Fruit fly (Drosophila melanogaster) whole organism, prepupa: ENCODE results near the gene Cpr72Ea.

Experiments
- Blimp-1 ChIP-seq: fragments of 200-800 bp; sonication (Bioruptor generic); optimal IDR thresholded peaks from 3 replicates; lab custom pipeline; 2017; ENCODE audit warnings: missing biosample characterization, missing genetic modification characterization, mild to moderate bottlenecking, moderate library complexity, missing genetic modification reagents
- CG10631 ChIP-seq: fragments of 200-800 bp; sonication (Bioruptor generic); optimal IDR thresholded peaks from 2 replicates; lab custom pipeline; 2016; ENCODE audit warnings: missing biosample characterization, missing genetic modification characterization
- CG10669 ChIP-seq: fragments of 200-800 bp; sonication (Bioruptor generic); optimal IDR thresholded peaks from 3 replicates; lab custom pipeline; 2018; ENCODE audit warnings: missing biosample characterization, mild to moderate bottlenecking, missing genetic modification characterization, moderate library complexity
- CG11294 ChIP-seq: fragments of 200-800 bp; sonication (Bioruptor generic); IDR thresholded peaks from 2 replicates; pipeline ENCODE4 v1.3.6; 2022; ENCODE audit warnings: missing biosample characterization, missing genetic modification characterization
- CG11902 ChIP-seq: fragments of 200-800 bp; sonication (Bioruptor generic); optimal IDR thresholded peaks from 3 replicates; lab custom pipeline; 2016; ENCODE audit warnings: missing biosample characterization, missing genetic modification characterization
- CG15336 ChIP-seq: fragments of 200-800 bp; sonication (Bioruptor generic); IDR thresholded peaks from 2 replicates; pipeline ENCODE4 v1.3.6; 2022; ENCODE audit warnings: missing biosample characterization, missing genetic modification characterization
- CG16779 ChIP-seq: fragments of 200-800 bp; sonication (Bioruptor generic); optimal IDR thresholded peaks from 3 replicates; lab custom pipeline; 2017; ENCODE audit warnings: missing biosample characterization, mild to moderate bottlenecking, missing genetic modification characterization
- CG3032 ChIP-seq: fragments of 200-800 bp; optimal IDR thresholded peaks from 2 replicates; lab custom pipeline; 2019; ENCODE audit warnings: missing biosample characterization, mild to moderate bottlenecking, missing genetic modification characterization, moderate library complexity
- CG31627 ChIP-seq: fragments of 200-800 bp; sonication (Bioruptor generic); optimal IDR thresholded peaks from 3 replicates; lab custom pipeline; 2016; ENCODE audit warnings: missing biosample characterization, missing genetic modification characterization
- CG32006 ChIP-seq: fragments of 200-800 bp; sonication (Bioruptor generic); optimal IDR thresholded peaks from 3 replicates; lab custom pipeline; 2017; ENCODE audit warnings: missing biosample characterization, mild to moderate bottlenecking, missing genetic modification characterization
- CG34406 ChIP-seq: fragments of 200-800 bp; sonication (Bioruptor generic); optimal IDR thresholded peaks from 3 replicates; lab custom pipeline; 2016; ENCODE audit warnings: missing biosample characterization, missing genetic modification characterization
- CG6163 ChIP-seq: fragments of 200-800 bp; sonication (Bioruptor generic); IDR thresholded peaks from 3 replicates; pipeline ENCODE4 v1.3.6; 2022; ENCODE audit warnings: missing biosample characterization, missing genetic modification characterization
- CG6792 ChIP-seq: fragments of 200-800 bp; sonication (Bioruptor generic); optimal IDR thresholded peaks from 3 replicates; lab custom pipeline; 2016; ENCODE audit warnings: missing biosample characterization, missing genetic modification characterization
- CG6808 ChIP-seq: fragments of 200-800 bp; sonication (Bioruptor generic); optimal IDR thresholded peaks from 3 replicates; lab custom pipeline; 2017; ENCODE audit warnings: missing biosample characterization, missing genetic modification characterization, mild to moderate bottlenecking, moderate library complexity, missing genetic modification reagents
- CG6854 ChIP-seq: fragments of 200-800 bp; sonication (Bioruptor generic); optimal IDR thresholded peaks from 2 replicates; lab custom pipeline; 2017; ENCODE audit warnings: missing biosample characterization, mild to moderate bottlenecking, missing genetic modification characterization
- CG7368 ChIP-seq: fragments of 200-800 bp; sonication (Bioruptor generic); optimal IDR thresholded peaks from 3 replicates; lab custom pipeline; 2016; ENCODE audit warnings: missing biosample characterization, missing genetic modification characterization
- CG9139 ChIP-seq: fragments of 200-800 bp; sonication (Bioruptor generic); optimal IDR thresholded peaks from 3 replicates; lab custom pipeline; 2017; ENCODE audit warnings: missing biosample characterization, mild to moderate bottlenecking, missing genetic modification characterization
- Eip75B ChIP-seq: fragments of 200-800 bp; sonication (Bioruptor generic); optimal IDR thresholded peaks from 3 replicates; lab custom pipeline; 2016; ENCODE audit warnings: missing biosample characterization, missing genetic modification characterization
- Eip78C ChIP-seq: fragments of 200-800 bp; sonication (Bioruptor generic); peaks from one replicate; lab custom pipeline; 2016; ENCODE audit warnings: missing biosample characterization, missing genetic modification characterization
- Ets21C ChIP-seq: fragments of 200-800 bp; sonication (Bioruptor generic); optimal IDR thresholded peaks from 3 replicates; lab custom pipeline; 2016; ENCODE audit warnings: missing biosample characterization, missing genetic modification characterization
- Ets96B ChIP-seq: fragments of 200-800 bp; optimal IDR thresholded peaks from 2 replicates; lab custom pipeline; 2019; ENCODE audit warnings: missing biosample characterization, mild to moderate bottlenecking, missing genetic modification characterization, moderate library complexity
- Gug ChIP-seq: fragments of 200-800 bp; sonication (Bioruptor generic); IDR thresholded peaks from 2 replicates; pipeline ENCODE4 v1.3.6; 2022; ENCODE audit warnings: missing biosample characterization, missing genetic modification characterization
- Met ChIP-seq: fragments of 200-800 bp; sonication (Bioruptor generic); optimal IDR thresholded peaks from 3 replicates; lab custom pipeline; 2016; ENCODE audit warnings: missing biosample characterization, missing genetic modification characterization
- OdsH ChIP-seq: fragments of 200-800 bp; sonication (Bioruptor generic); optimal IDR thresholded peaks from 3 replicates; lab custom pipeline; 2016; ENCODE audit warnings: missing biosample characterization, missing genetic modification characterization
- Smox ChIP-seq: fragments of 200-800 bp; sonication (Bioruptor generic); optimal IDR thresholded peaks from 3 replicates; lab custom pipeline; 2016; ENCODE audit warnings: missing biosample characterization, missing genetic modification characterization
- Sox14 ChIP-seq: fragments of 200-800 bp; sonication (Bioruptor generic); optimal IDR thresholded peaks from 3 replicates; lab custom pipeline; 2016; ENCODE audit warnings: missing biosample characterization, missing genetic modification characterization
- achi ChIP-seq: fragments of 200-800 bp; sonication (Bioruptor generic); optimal IDR thresholded peaks from 3 replicates; lab custom pipeline; 2016; ENCODE audit warnings: missing biosample characterization, missing genetic modification characterization
- acj6 ChIP-seq: fragments of 200-800 bp; sonication (Bioruptor generic); optimal IDR thresholded peaks from 3 replicates; lab custom pipeline; 2016; ENCODE audit warnings: missing biosample characterization, missing genetic modification characterization
- cyc ChIP-seq: fragments of 200-800 bp; sonication (Bioruptor generic); optimal IDR thresholded peaks from 3 replicates; lab custom pipeline; 2016; ENCODE audit warnings: missing biosample characterization, missing genetic modification characterization
- dac ChIP-seq: fragments of 200-800 bp; sonication (Bioruptor generic); optimal IDR thresholded peaks from 2 replicates; lab custom pipeline; 2017; ENCODE audit warnings: missing biosample characterization, mild to moderate bottlenecking, missing genetic modification characterization
- fd85E ChIP-seq: fragments of 200-800 bp; sonication (Bioruptor generic); optimal IDR thresholded peaks from 3 replicates; lab custom pipeline; 2016; ENCODE audit warnings: missing biosample characterization, missing genetic modification characterization
- fkh ChIP-seq: fragments of 200-800 bp; sonication (Bioruptor generic); optimal IDR thresholded peaks from 3 replicates; lab custom pipeline; 2017; ENCODE audit warnings: missing biosample characterization, mild to moderate bottlenecking, missing genetic modification characterization, moderate library complexity
- lz ChIP-seq: fragments of 200-800 bp; sonication (Bioruptor generic); optimal IDR thresholded peaks from 3 replicates; lab custom pipeline; 2016; ENCODE audit warnings: missing biosample characterization, missing genetic modification characterization
- net ChIP-seq: fragments of 200-800 bp; sonication (Bioruptor generic); optimal IDR thresholded peaks from 3 replicates; lab custom pipeline; 2016; ENCODE audit warnings: missing biosample characterization, missing genetic modification characterization
- pdm3 ChIP-seq: fragments of 200-800 bp; sonication (Bioruptor generic); optimal IDR thresholded peaks from 3 replicates; lab custom pipeline; 2016; ENCODE audit warnings: missing biosample characterization, missing genetic modification characterization
- salr ChIP-seq, 2 experiments: fragments of 200-800 bp; sonication (Bioruptor generic); optimal IDR thresholded peaks; 3 replicates each; lab custom pipeline; 2016 to 2018; ENCODE audit warnings: missing biosample characterization in 2 of 2, missing genetic modification characterization in 2 of 2, mild to moderate bottlenecking in 1 of 2
- spab ChIP-seq: fragments of 200-800 bp; sonication (Bioruptor generic); optimal IDR thresholded peaks from 2 replicates; lab custom pipeline; 2017; ENCODE audit warnings: missing biosample characterization, mild to moderate bottlenecking, missing genetic modification characterization, missing genetic modification reagents
- ss ChIP-seq, 2 experiments: fragments of 200-800 bp; sonication (Bioruptor generic); optimal IDR thresholded peaks; 2 replicates in 1 of 2; 3 replicates in 1 of 2; lab custom pipeline; 2017 to 2018; ENCODE audit warnings: mild to moderate bottlenecking in 2 of 2, missing biosample characterization in 2 of 2, missing genetic modification characterization in 2 of 2, moderate library complexity in 1 of 2
- svp ChIP-seq: fragments of 200-800 bp; sonication (Bioruptor generic); peaks from one replicate; lab custom pipeline; 2016; ENCODE audit warnings: missing biosample characterization, missing genetic modification characterization
- topi ChIP-seq: fragments of 200-800 bp; sonication (Bioruptor generic); optimal IDR thresholded peaks from 3 replicates; lab custom pipeline; 2016; ENCODE audit warnings: missing biosample characterization, missing genetic modification characterization
- vri ChIP-seq: fragments of 200-800 bp; sonication (Bioruptor generic); optimal IDR thresholded peaks from 3 replicates; lab custom pipeline; 2016; ENCODE audit warnings: missing biosample characterization, mild to moderate bottlenecking, missing genetic modification characterization

The Cpr72Ea gene

dm6 chr3L:16408609-16409439 lies 46.4 kb downstream of the Cpr72Ea start (continued):
- TF ChIP-seq spab = peak; percentile 30
- TF ChIP-seq ss (GFP tag; optimal IDR thresholded peaks at IDR 0.05; lab: Kevin White, UChicago) = peak; percentile 56 to 64
- TF ChIP-seq CG6163 (GFP tag; lab: Robert Waterston, UW) = peak; percentile 68
- TF ChIP-seq Blimp-1 (GFP tag; lab: Kevin White, UChicago) = peak; percentile 37
- peak; percentile 67 for TF ChIP-seq net
- peak; percentile 45 for TF ChIP-seq CG3032 (tag; lab: Kevin White, UChicago)
- TF ChIP-seq CG32006 (GFP tag; lab: Kevin White, UChicago) = peak; percentile 78
- TF ChIP-seq CG6854 (GFP tag; lab: Kevin White, UChicago) = peak; percentile 63
- TF ChIP-seq fd85E (GFP tag; lab: Kevin White, UChicago) = no peak
- peak; percentile 8 for TF ChIP-seq achi
- TF ChIP-seq CG34406 (GFP tag; lab: Kevin White, UChicago) = peak; percentile 41
- peak; percentile 40 for TF ChIP-seq CG15336 (GFP tag; lab: Robert Waterston, UW)
- TF ChIP-seq CG6808 (GFP tag; lab: Kevin White, UChicago) = peak; percentile 61
- TF ChIP-seq Eip78C (GFP tag; lab: Kevin White, UChicago) = peak; percentile 91
- TF ChIP-seq OdsH (GFP tag; lab: Kevin White, UChicago) = peak; percentile 58
- peak; percentile 32 for TF ChIP-seq Ets21C
- TF ChIP-seq topi (GFP tag; lab: Kevin White, UChicago) = peak; percentile 53
- TF ChIP-seq salr (GFP tag; optimal IDR thresholded peaks at IDR 0.05; lab: Kevin White, UChicago) = peak; percentile 56 to 66
- TF ChIP-seq CG10631 (GFP tag; lab: Kevin White, UChicago) = peak; percentile 64
- TF ChIP-seq cyc = peak; percentile 49
- peak; percentile 55 for TF ChIP-seq CG31627 (GFP tag; lab: Kevin White, UChicago)
- TF ChIP-seq CG16779 = peak; percentile 46
- TF ChIP-seq acj6 = peak; percentile 58
- peak; percentile 56 for TF ChIP-seq Eip75B (GFP tag; lab: Kevin White, UChicago)
- TF ChIP-seq Sox14 (GFP tag; lab: Kevin White, UChicago) = peak; percentile 79
- TF ChIP-seq dac = no peak
- TF ChIP-seq lz (GFP tag; lab: Kevin White, UChicago) = peak; percentile 64

DNA sequence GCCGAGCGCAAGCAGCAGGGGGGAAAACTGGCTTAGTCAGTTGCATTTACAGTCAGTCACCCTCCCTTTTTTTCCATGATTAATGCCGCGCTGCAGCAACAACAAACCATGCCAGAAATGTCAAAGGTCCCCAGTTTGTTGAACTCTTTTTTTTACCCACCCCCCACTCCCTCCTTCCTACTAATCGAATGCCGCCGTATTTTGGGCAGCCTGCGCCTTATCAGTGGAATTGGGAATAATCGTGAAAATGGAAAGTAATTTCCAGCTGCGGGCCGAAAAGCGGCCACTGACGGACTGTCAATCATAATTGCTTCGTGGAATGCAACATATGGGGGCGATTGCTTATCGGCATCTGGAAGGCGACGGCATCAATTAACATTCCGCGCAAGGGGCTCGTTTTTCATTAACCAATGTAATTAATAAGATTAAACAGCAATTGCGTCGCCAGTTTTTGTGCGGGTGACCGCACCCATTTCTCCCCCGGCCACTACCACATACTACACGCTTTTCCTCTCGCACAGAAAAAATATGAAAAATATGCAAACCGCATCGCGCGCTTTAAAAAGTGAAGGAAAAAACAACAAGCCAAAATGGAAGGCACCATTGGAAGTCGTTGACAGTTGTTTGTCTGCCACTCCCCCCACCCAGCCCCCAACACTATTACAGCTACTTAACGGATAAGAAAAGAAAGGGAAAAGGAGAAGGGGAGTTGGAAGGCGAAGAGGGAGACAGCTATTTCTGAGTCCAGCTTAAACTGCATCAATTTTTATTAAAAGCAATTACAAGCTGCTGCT lies 47.2 kb downstream of the Cpr72Ea start:
- no peak for TF ChIP-seq Eip78C (GFP tag; lab: Kevin White, UChicago)
- TF ChIP-seq svp (GFP tag; lab: Kevin White, UChicago) = peak; percentile 97

dm6 chr3L:16410234-16411119 lies 48.1 kb downstream of the Cpr72Ea start:
- TF ChIP-seq Met (GFP tag; lab: Kevin White, UChicago) (peak; percentile 89), fkh (GFP tag; lab: Kevin White, UChicago) (no peak), pdm3 (GFP tag; lab: Kevin White, UChicago) (peak; percentile 89), Eip75B (GFP tag; lab: Kevin White, UChicago) (peak; percentile 84), CG11294 (0 out of 2 replicates have a peak, but pooled peaks have one; percentile 51), CG10631 (GFP tag; lab: Kevin White, UChicago) (peak; percentile 85), dac (peak; percentile 87), Gug (GFP tag; lab: Robert Waterston, UW) (peak; percentile 71), CG7368 (peak; percentile 84), CG34406 (GFP tag; lab: Kevin White, UChicago) (peak; percentile 83), CG11902 (GFP tag; lab: Kevin White, UChicago) (peak; percentile 69), CG9139 (peak; percentile 69), CG6792 (peak; percentile 78), acj6 (peak; percentile 87), CG10669 (GFP tag; lab: Kevin White, UChicago) (peak; percentile 88), CG15336 (GFP tag; lab: Robert Waterston, UW) (peak; percentile 70), CG3032 (tag; lab: Kevin White, UChicago) (peak; percentile 73), CG31627 (GFP tag; lab: Kevin White, UChicago) (peak; percentile 91), spab (peak; percentile 78), OdsH (GFP tag; lab: Kevin White, UChicago) (peak; percentile 80), svp (GFP tag; lab: Kevin White, UChicago) (peak; percentile 94), Ets96B (tag; lab: Kevin White, UChicago) (peak; percentile 83), fd85E (GFP tag; lab: Kevin White, UChicago) (peak; percentile 47), vri (GFP tag; lab: Kevin White, UChicago) (peak; percentile 82), Smox (peak; percentile 84), ss (GFP tag; optimal IDR thresholded peaks at IDR 0.05; lab: Kevin White, UChicago) (peak; percentile 86 to 88)
